Fruit fly (Drosophila melanogaster) whole organism, embryonic: ENCODE data around the gene firl.

Experiments used
- Antp ChIP-seq: fragments of 200-800 bp; sonication (Bioruptor generic); optimal IDR thresholded peaks from 3 replicates; lab custom pipeline; 2016; ENCODE audit warnings: missing biosample characterization, missing genetic modification characterization
- BEAF-32 ChIP-seq: fragments of 200-800 bp; sonication (Bioruptor generic); optimal IDR thresholded peaks from 3 replicates; lab custom pipeline; 2017; ENCODE audit warnings: missing biosample characterization, missing genetic modification characterization, mild to moderate bottlenecking, moderate library complexity, missing genetic modification reagents
- CG13424 ChIP-seq: fragments of 200-800 bp; sonication (Bioruptor generic); optimal IDR thresholded peaks from 2 replicates; lab custom pipeline; 2019; ENCODE audit warnings: missing biosample characterization, mild to moderate bottlenecking, missing genetic modification characterization, moderate library complexity
- CG13624 ChIP-seq: fragments of 200-800 bp; sonication (Bioruptor generic); optimal IDR thresholded peaks from 2 replicates; lab custom pipeline; 2016; ENCODE audit warnings: missing biosample characterization, missing genetic modification characterization
- CG14965 ChIP-seq: fragments of 200-800 bp; sonication (Bioruptor generic); optimal IDR thresholded peaks from 2 replicates; lab custom pipeline; 2016; ENCODE audit warnings: missing biosample characterization, missing genetic modification characterization, borderline replicate concordance
- CG15073 ChIP-seq: fragments of 200-800 bp; sonication (Bioruptor generic); optimal IDR thresholded peaks from 2 replicates; lab custom pipeline; 2016; ENCODE audit warnings: missing biosample characterization, missing genetic modification characterization
- CG15514 ChIP-seq: fragments of 200-800 bp; sonication (Bioruptor generic); optimal IDR thresholded peaks from 3 replicates; lab custom pipeline; 2017; ENCODE audit warnings: missing biosample characterization, missing genetic modification characterization, mild to moderate bottlenecking, moderate library complexity, missing genetic modification reagents
- CG15696 ChIP-seq: fragments of 200-800 bp; sonication (Bioruptor generic); optimal IDR thresholded peaks from 2 replicates; lab custom pipeline; 2019; ENCODE audit warnings: missing biosample characterization, mild to moderate bottlenecking, missing genetic modification characterization, moderate library complexity
- CG1602 ChIP-seq: fragments of 200-800 bp; sonication (Bioruptor generic); optimal IDR thresholded peaks from 3 replicates; lab custom pipeline; 2016; ENCODE audit warnings: missing biosample characterization, missing genetic modification characterization
- CG1603 ChIP-seq: fragments of 200-800 bp; sonication (Bioruptor generic); optimal IDR thresholded peaks from 2 replicates; lab custom pipeline; 2019; ENCODE audit warnings: missing biosample characterization, mild to moderate bottlenecking, missing genetic modification characterization, moderate library complexity
- CG17186 ChIP-seq: fragments of 200-800 bp; sonication (Bioruptor generic); optimal IDR thresholded peaks from 3 replicates; lab custom pipeline; 2017; ENCODE audit warnings: missing biosample characterization, missing genetic modification reagents, missing genetic modification characterization
- CG18476 ChIP-seq: fragments of 200-800 bp; sonication (Bioruptor generic); optimal IDR thresholded peaks from 2 replicates; lab custom pipeline; 2016; ENCODE audit warnings: missing biosample characterization, mild to moderate bottlenecking, missing genetic modification characterization
- CG2116 ChIP-seq: fragments of 200-800 bp; sonication (Bioruptor generic); optimal IDR thresholded peaks from 3 replicates; lab custom pipeline; 2018; ENCODE audit warnings: missing biosample characterization, mild to moderate bottlenecking, missing genetic modification characterization
- CG3065 ChIP-seq: fragments of 200-800 bp; sonication (Bioruptor generic); optimal IDR thresholded peaks from 2 replicates; lab custom pipeline; 2016; ENCODE audit warnings: missing biosample characterization, missing genetic modification characterization
- CG32767 ChIP-seq: fragments of 200-800 bp; sonication (Bioruptor generic); IDR thresholded peaks from 2 replicates; pipeline ENCODE4 v1.3.6; 2022; ENCODE audit warnings: missing biosample characterization, missing genetic modification characterization
- CG3281 ChIP-seq: fragments of 200-800 bp; sonication (Bioruptor generic); optimal IDR thresholded peaks from 3 replicates; lab custom pipeline; 2017; ENCODE audit warnings: missing biosample characterization, mild to moderate bottlenecking, missing genetic modification characterization
- CG3847 ChIP-seq: fragments of 200-800 bp; sonication (Bioruptor generic); IDR thresholded peaks from 2 replicates; pipeline ENCODE4 v1.3.6; 2022; ENCODE audit warnings: missing biosample characterization, missing genetic modification characterization
- CG4730 ChIP-seq: fragments of 200-800 bp; sonication (Bioruptor generic); IDR thresholded peaks from 2 replicates; pipeline ENCODE4 v1.3.6; 2022; ENCODE audit warnings: missing biosample characterization, missing genetic modification characterization
- CG6175 ChIP-seq: fragments of 200-800 bp; sonication (Bioruptor generic); IDR thresholded peaks from 3 replicates; pipeline ENCODE4 v1.3.6; 2022; ENCODE audit warnings: missing biosample characterization, missing genetic modification characterization
- Camta ChIP-seq: fragments of 200-800 bp; sonication (Bioruptor generic); optimal IDR thresholded peaks from 2 replicates; lab custom pipeline; 2016; ENCODE audit warnings: missing biosample characterization, missing genetic modification characterization
- Dll ChIP-seq: fragments of 200-800 bp; sonication (Bioruptor generic); IDR thresholded peaks from 4 replicates; pipeline ENCODE4 v1.3.6; 2022; ENCODE audit warnings: missing biosample characterization, missing genetic modification characterization; ENCODE audit not compliant: partially characterized antibody
- Doc3 ChIP-seq: fragments of 200-800 bp; sonication (Bioruptor generic); IDR thresholded peaks from 3 replicates; pipeline ENCODE4 v1.3.6; 2022; ENCODE audit warnings: missing biosample characterization, missing genetic modification characterization; ENCODE audit not compliant: partially characterized antibody
- Dref ChIP-seq: fragments of 200-800 bp; sonication (Bioruptor generic); IDR thresholded peaks from 2 replicates; pipeline ENCODE4 v1.3.6; 2022; ENCODE audit warnings: missing biosample characterization, missing genetic modification characterization
- Drgx ChIP-seq: fragments of 200-800 bp; sonication (Bioruptor generic); IDR thresholded peaks from 2 replicates; pipeline ENCODE4 v1.3.6; 2022; ENCODE audit warnings: missing biosample characterization, missing genetic modification characterization
- Gsc ChIP-seq: fragments of 200-800 bp; sonication (Bioruptor generic); IDR thresholded peaks from 2 replicates; pipeline ENCODE4 v1.3.6; 2022; ENCODE audit warnings: missing biosample characterization, missing genetic modification characterization
- Hr39 ChIP-seq: fragments of >200 bp; optimal IDR thresholded peaks from 2 replicates; lab custom pipeline; 2017
- Hr51 ChIP-seq, 2 experiments: fragments of 200-800 bp; sonication (Bioruptor generic); optimal IDR thresholded peaks; 2 replicates in 1 of 2; 3 replicates in 1 of 2; lab custom pipeline; 2016 to 2018; ENCODE audit warnings: missing biosample characterization in 2 of 2, missing genetic modification characterization in 2 of 2, mild to moderate bottlenecking in 1 of 2, moderate library complexity in 1 of 2
- Hsf ChIP-seq: fragments of 200-800 bp; sonication (Bioruptor generic); optimal IDR thresholded peaks from 3 replicates; lab custom pipeline; 2016; ENCODE audit warnings: missing biosample characterization, missing genetic modification characterization
- Jarid2 ChIP-seq: fragments of 200-800 bp; sonication (Bioruptor generic); optimal IDR thresholded peaks from 3 replicates; lab custom pipeline; 2017; ENCODE audit warnings: mild to moderate bottlenecking, missing biosample characterization, missing genetic modification reagents, missing genetic modification characterization
- Med ChIP-seq: fragments of 200-800 bp; sonication (Bioruptor generic); peaks from one replicate; lab custom pipeline; 2016; ENCODE audit warnings: missing biosample characterization, missing genetic modification characterization, mild to moderate bottlenecking, inconsistent platforms, moderate library complexity
- PHDP ChIP-seq: fragments of 200-800 bp; sonication (Bioruptor generic); optimal IDR thresholded peaks from 3 replicates; lab custom pipeline; 2018; ENCODE audit warnings: missing biosample characterization, mild to moderate bottlenecking, missing genetic modification characterization, moderate library complexity
- Sry-δ ChIP-seq: fragments of 200-800 bp; sonication (Bioruptor generic); optimal IDR thresholded peaks from 2 replicates; lab custom pipeline; 2016; ENCODE audit warnings: missing biosample characterization, missing genetic modification characterization
- amos ChIP-seq: fragments of 200-800 bp; sonication (Bioruptor generic); IDR thresholded peaks from 2 replicates; pipeline ENCODE4 v1.3.6; 2022; ENCODE audit warnings: missing biosample characterization, missing genetic modification characterization; ENCODE audit not compliant: partially characterized antibody
- az2 ChIP-seq: fragments of 200-800 bp; sonication (Bioruptor generic); optimal IDR thresholded peaks from 3 replicates; lab custom pipeline; 2016; ENCODE audit warnings: missing biosample characterization, missing genetic modification characterization
- chinmo ChIP-seq: fragments of 200-800 bp; sonication (Bioruptor generic); IDR thresholded peaks from 4 replicates; pipeline ENCODE4 v1.3.6; 2022; ENCODE audit warnings: missing biosample characterization, missing genetic modification characterization; ENCODE audit not compliant: partially characterized antibody
- chn ChIP-seq: fragments of 200-800 bp; sonication (Bioruptor generic); optimal IDR thresholded peaks from 2 replicates; lab custom pipeline; 2016; ENCODE audit warnings: missing biosample characterization, missing genetic modification characterization
- crp ChIP-seq, 2 experiments: fragments of 200-800 bp; sonication (Bioruptor generic); optimal IDR thresholded peaks; 2 replicates in 1 of 2; 3 replicates in 1 of 2; lab custom pipeline; 2017; ENCODE audit warnings: missing biosample characterization in 2 of 2, missing genetic modification characterization in 2 of 2, mild to moderate bottlenecking in 1 of 2, moderate library complexity in 1 of 2
- dpn ChIP-seq, 2 experiments: fragments of 200-800 bp; sonication (Bioruptor generic); optimal IDR thresholded peaks; 3 replicates each; lab custom pipeline; 2016; ENCODE audit warnings: missing biosample characterization in 2 of 2, missing genetic modification characterization in 2 of 2
- hbn ChIP-seq: fragments of 200-800 bp; sonication (Bioruptor generic); IDR thresholded peaks from 2 replicates; pipeline ENCODE4 v1.3.6; 2022; ENCODE audit warnings: missing biosample characterization, missing genetic modification characterization; ENCODE audit not compliant: partially characterized antibody
- jing ChIP-seq: fragments of 200-800 bp; sonication (Bioruptor generic); optimal IDR thresholded peaks from 2 replicates; lab custom pipeline; 2018; ENCODE audit warnings: missing biosample characterization, mild to moderate bottlenecking, missing genetic modification characterization
- lola ChIP-seq, 3 experiments: fragments of >200 bp in 2 of 3; fragments of 200-800 bp in 1 of 3; sonication (Bioruptor generic) in 1 of 3; optimal IDR thresholded peaks; 2 replicates each; lab custom pipeline; 2017 to 2019; ENCODE audit warnings: missing biosample characterization in 3 of 3, missing genetic modification characterization in 3 of 3, mild to moderate bottlenecking in 1 of 3, moderate library complexity in 1 of 3
- pan ChIP-seq, 4 experiments: fragments of >200 bp in 3 of 4; fragments of 200-800 bp in 1 of 4; sonication (Bioruptor generic) in 1 of 4; optimal IDR thresholded peaks in 3 of 4; IDR thresholded peaks in 1 of 4; 2 replicates each; pipeline versions ENCODE4 v1.3.6 to Lab custom; 2017 to 2022; ENCODE audit warnings: missing biosample characterization in 2 of 4, missing genetic modification characterization in 2 of 4, mixed read lengths in 1 of 4
- phol ChIP-seq: fragments of 200-800 bp; sonication (Bioruptor generic); optimal IDR thresholded peaks from 3 replicates; lab custom pipeline; 2018; ENCODE audit warnings: missing biosample characterization, mild to moderate bottlenecking, missing genetic modification characterization, moderate library complexity
- pita ChIP-seq: fragments of 200-800 bp; sonication (Bioruptor generic); optimal IDR thresholded peaks from 2 replicates; lab custom pipeline; 2017; ENCODE audit warnings: missing biosample characterization, mild to moderate bottlenecking, missing genetic modification characterization
- sd ChIP-seq: fragments of 200-800 bp; sonication (Bioruptor generic); optimal IDR thresholded peaks from 3 replicates; lab custom pipeline; 2018; ENCODE audit warnings: missing biosample characterization, mild to moderate bottlenecking, missing genetic modification characterization, moderate library complexity
- slbo ChIP-seq: fragments of 200-800 bp; sonication (Bioruptor generic); IDR thresholded peaks from 2 replicates; pipeline ENCODE4 v1.3.6; 2022; ENCODE audit warnings: missing biosample characterization, missing genetic modification characterization
- tap ChIP-seq: fragments of 200-800 bp; optimal IDR thresholded peaks from 3 replicates; lab custom pipeline; 2019; ENCODE audit warnings: missing biosample characterization, mild to moderate bottlenecking, missing genetic modification characterization, moderate library complexity
- trem ChIP-seq: fragments of 200-800 bp; optimal IDR thresholded peaks from 3 replicates; lab custom pipeline; 2019; ENCODE audit warnings: missing biosample characterization, mild to moderate bottlenecking, missing genetic modification characterization, moderate library complexity
- zfh1 ChIP-seq: fragments of 200-800 bp; sonication (Bioruptor generic); IDR thresholded peaks from 3 replicates; pipeline ENCODE4 v1.3.6; 2022; ENCODE audit warnings: missing biosample characterization, missing genetic modification characterization

Gene firl

DNA sequence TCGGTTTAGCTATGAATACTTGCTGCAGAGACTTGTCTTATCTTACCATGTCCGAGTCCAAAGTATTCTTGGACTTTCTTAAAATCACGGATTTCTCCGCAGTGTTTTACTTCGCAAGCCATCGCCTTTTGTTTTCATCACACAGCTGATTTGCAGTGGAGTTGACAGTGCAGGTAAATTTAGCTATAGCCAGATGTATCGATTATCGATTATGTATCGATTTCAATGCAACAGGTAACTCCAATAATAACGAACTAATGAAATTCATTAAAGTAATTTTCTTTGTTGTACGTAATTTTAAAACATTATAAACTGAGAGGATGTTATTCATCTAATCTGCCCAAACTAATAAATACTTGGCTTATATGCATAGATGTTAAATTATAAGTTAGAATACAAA, 3.5 kb downstream of the firl start, which contains the start of gene Rab3-GAP (continued):
- TF ChIP-seq CG15696 (tag; lab: Kevin White, UChicago) (no peak), chinmo (GFP tag; lab: Robert Waterston, UW) (no peak), CG4730 (GFP tag; lab: Robert Waterston, UW) (no peak), Doc3 (peak; percentile 48), hbn (GFP tag; lab: Robert Waterston, UW) (peak; percentile 63), Gsc (no peak), Hr51 (GFP tag; optimal IDR thresholded peaks at IDR 0.05; lab: Kevin White, UChicago) (no peak), CG13624 (peak; percentile 1), CG17186 (no peak), az2 (GFP tag; lab: Kevin White, UChicago) (peak; percentile 33), CG15514 (peak; percentile 60), pan (optimal IDR thresholded peaks at IDR 0.05; lab: Kevin White, UChicago) (no peak), pan (GFP tag; optimal IDR thresholded peaks at IDR 0.05 in 1 of 2, IDR thresholded peaks at IDR 0.05 in 1 of 2) (peak in 1 of 2 experiments; percentile 40), amos (GFP tag; lab: Robert Waterston, UW) (peak; percentile 37; the same call in 1 of the 2 replicates), Camta (GFP tag; lab: Kevin White, UChicago) (no peak), CG3065 (GFP tag; lab: Kevin White, UChicago) (no peak), zfh1 (GFP tag; lab: Robert Waterston, UW) (peak; percentile 51; the same call in 1 of the 3 replicates), Dll (peak; percentile 76), trem (tag; lab: Kevin White, UChicago) (peak; percentile 78), dpn (GFP tag; optimal IDR thresholded peaks at IDR 0.05; lab: Kevin White, UChicago) (peak in 1 of 2 experiments; percentile 53), Hsf (GFP tag; lab: Kevin White, UChicago) (peak; percentile 28), CG1602 (GFP tag; lab: Kevin White, UChicago) (peak; percentile 14), jing (no peak), CG2116 (GFP tag; lab: Kevin White, UChicago) (peak; percentile 85), tap (peak; percentile 4), crp (GFP tag; optimal IDR thresholded peaks at IDR 0.05; lab: Kevin White, UChicago) (peak; percentile 48 to 93), chn (GFP tag; lab: Kevin White, UChicago) (no peak), Med (GFP tag; lab: Kevin White, UChicago) (peak; percentile 78), Drgx (GFP tag; lab: Robert Waterston, UW) (no peak), sd (tag; lab: Kevin White, UChicago) (no peak), CG3847 (GFP tag; lab: Robert Waterston, UW) (no peak), Dref (GFP tag; lab: Robert Waterston, UW) (peak; percentile 84), CG6175 (GFP tag; lab: Robert Waterston, UW) (no peak), CG1603 (tag; lab: Kevin White, UChicago) (peak; percentile 59), PHDP (tag; lab: Kevin White, UChicago) (peak; percentile 29), Antp (GFP tag; lab: Kevin White, UChicago) (peak; percentile 4), CG18476 (GFP tag; lab: Kevin White, UChicago) (no peak), CG15073 (no peak), Sry-δ (GFP tag; lab: Kevin White, UChicago) (peak; percentile 48), CG14965 (GFP tag; lab: Kevin White, UChicago) (no peak), phol (tag; lab: Kevin White, UChicago) (peak; percentile 36), slbo (GFP tag; lab: Robert Waterston, UW) (peak; percentile 66), lola (GFP tag; optimal IDR thresholded peaks at IDR 0.05; lab: Kevin White, UChicago) (peak in 1 of 3 experiments; percentile 27), CG3281 (GFP tag; lab: Kevin White, UChicago) (no peak), BEAF-32 (GFP tag; lab: Kevin White, UChicago) (peak; percentile 36), pita (no peak), CG32767 (GFP tag; lab: Robert Waterston, UW) (0 out of 2 replicates have a peak, but pooled peaks have one; percentile 15), Hr39 (lab: Kevin White, UChicago) (no peak), Jarid2 (GFP tag; lab: Kevin White, UChicago) (no peak), CG13424 (tag; lab: Kevin White, UChicago) (peak; percentile 30)
